Worm (Caenorhabditis elegans) whole organism, L4 larva: ENCODE results near the gene F15H10.5.

Source experiments
- nhr-28 ChIP-seq: fragments of 150-350 bp; optimal IDR thresholded peaks from 2 replicates; lab custom pipeline; 2014; ENCODE audit warnings: missing biosample characterization, missing genetic modification characterization
- ztf-11 ChIP-seq: fragments of 150-350 bp; optimal IDR thresholded peaks from 2 replicates; lab custom pipeline; 2014; ENCODE audit warnings: missing biosample characterization, missing genetic modification characterization

- no peak for TF ChIP-seq ztf-11 (tag; lab: Kevin White, UChicago)
- no peak for TF ChIP-seq nhr-28
Measured at ce11 chrV:10416925-10417324, 1.9 kb downstream of the F15H10.5 start, which contains the start of gene F15H10.10.
